Fruit fly (Drosophila melanogaster): ENCODE data around the gene CG13893.
A peak's percentile ranks its signal among the peaks of the same experiment; 100 is the strongest.

CG13893 gene

dm6 chr3L:589290-590281 lies 14.2 kb downstream of the CG13893 start:
- TF ChIP-seq Pif1B (GFP tag; optimal IDR thresholded peaks at IDR 0.05) = peak; percentile 89
- TF ChIP-seq CG8159 (tag; optimal IDR thresholded peaks at IDR 0.05) = peak; percentile 85
- peak; percentile 94 for TF ChIP-seq fd96Ca (GFP tag; IDR thresholded peaks at IDR 0.05)
- TF ChIP-seq CG13204 (GFP tag; optimal IDR thresholded peaks at IDR 0.05) = peak; percentile 92
- peak; percentile 95 for TF ChIP-seq Ets98B (GFP tag; IDR thresholded peaks at IDR 0.05)
- peak; percentile 94 for TF ChIP-seq CG4496 (GFP tag; IDR thresholded peaks at IDR 0.05)
- peak; percentile 75 for TF ChIP-seq gl (tag; optimal IDR thresholded peaks at IDR 0.05)
- peak; percentile 89 for TF ChIP-seq CG12605 (GFP tag; IDR thresholded peaks at IDR 0.05)
- TF ChIP-seq D1 (tag; optimal IDR thresholded peaks at IDR 0.05) = no peak
- peak; percentile 82 for TF ChIP-seq CG9948 (tag; optimal IDR thresholded peaks at IDR 0.05)
- TF ChIP-seq CG8301 (tag; optimal IDR thresholded peaks at IDR 0.05) = peak; percentile 86
- peak; percentile 88 for TF ChIP-seq Pif1A (GFP tag; optimal IDR thresholded peaks at IDR 0.05)
- TF ChIP-seq EcR (GFP tag; optimal IDR thresholded peaks at IDR 0.05) = no peak
- TF ChIP-seq CG17806 (tag; optimal IDR thresholded peaks at IDR 0.05) = peak; percentile 87
- TF ChIP-seq CG10348 (GFP tag; IDR thresholded peaks at IDR 0.05) = peak; percentile 59
- TF ChIP-seq Snoo (tag; optimal IDR thresholded peaks at IDR 0.05) = no peak
- TF ChIP-seq CG32121 (GFP tag; IDR thresholded peaks at IDR 0.05) = peak; percentile 92
- peak; percentile 84 for TF ChIP-seq CG34367 (tag; optimal IDR thresholded peaks at IDR 0.05)
- peak; percentile 87 for TF ChIP-seq CG15710 (tag; optimal IDR thresholded peaks at IDR 0.05)
- peak; percentile 86 for TF ChIP-seq CG14655 (GFP tag; optimal IDR thresholded peaks at IDR 0.05)
- peak; percentile 88 for TF ChIP-seq rn (GFP tag; IDR thresholded peaks at IDR 0.05)

dm6 chr3L:589174-589289 lies 14.8 kb downstream of the CG13893 start, which contains the start of gene Kah:
TSS of gene Kah (minus strand) at chr3L:589274.
- no peak for TF ChIP-seq CG15710 (tag; optimal IDR thresholded peaks at IDR 0.05)
- no peak for TF ChIP-seq CG32121 (GFP tag; IDR thresholded peaks at IDR 0.05)
- no peak for TF ChIP-seq CG9948 (tag; optimal IDR thresholded peaks at IDR 0.05)
- TF ChIP-seq CG14655 (GFP tag; optimal IDR thresholded peaks at IDR 0.05) = no peak
- no peak for TF ChIP-seq gl (tag; optimal IDR thresholded peaks at IDR 0.05)
- TF ChIP-seq CG4496 (GFP tag; IDR thresholded peaks at IDR 0.05) = no peak
- no peak for TF ChIP-seq rn (GFP tag; IDR thresholded peaks at IDR 0.05)
- TF ChIP-seq Snoo (tag; optimal IDR thresholded peaks at IDR 0.05) = no peak
- TF ChIP-seq CG34367 (tag; optimal IDR thresholded peaks at IDR 0.05) = no peak
- no peak for TF ChIP-seq CG8301 (tag; optimal IDR thresholded peaks at IDR 0.05)
- TF ChIP-seq CG17806 (tag; optimal IDR thresholded peaks at IDR 0.05) = no peak
- TF ChIP-seq Pif1B (GFP tag; optimal IDR thresholded peaks at IDR 0.05) = no peak
- no peak for TF ChIP-seq Ets98B (GFP tag; IDR thresholded peaks at IDR 0.05)

- TF ChIP-seq CG14655 (GFP tag; optimal IDR thresholded peaks at IDR 0.05) (no peak), gl (tag; optimal IDR thresholded peaks at IDR 0.05) (no peak), EcR (GFP tag; optimal IDR thresholded peaks at IDR 0.05) (peak; percentile 23)
Observed at dm6 chr3L:587827-588226, 16.0 kb downstream of the CG13893 start.

dm6 chr3L:586582-587213 lies 17.1 kb downstream of the CG13893 start:
- TF ChIP-seq Pif1B (GFP tag; optimal IDR thresholded peaks at IDR 0.05) (no peak), CG14655 (GFP tag; optimal IDR thresholded peaks at IDR 0.05) (no peak), CG10348 (GFP tag; IDR thresholded peaks at IDR 0.05) (no peak), CG9948 (tag; optimal IDR thresholded peaks at IDR 0.05) (no peak), EcR (GFP tag; optimal IDR thresholded peaks at IDR 0.05) (no peak), gl (tag; optimal IDR thresholded peaks at IDR 0.05) (no peak), Pif1A (GFP tag; optimal IDR thresholded peaks at IDR 0.05) (no peak), CG12605 (GFP tag; IDR thresholded peaks at IDR 0.05) (no peak), rn (GFP tag; IDR thresholded peaks at IDR 0.05) (no peak), fd96Ca (GFP tag; IDR thresholded peaks at IDR 0.05) (no peak), CG13204 (GFP tag; optimal IDR thresholded peaks at IDR 0.05) (no peak), CG17806 (tag; optimal IDR thresholded peaks at IDR 0.05) (no peak), CG4496 (GFP tag; IDR thresholded peaks at IDR 0.05) (no peak), CG8159 (tag; optimal IDR thresholded peaks at IDR 0.05) (no peak), CG8301 (tag; optimal IDR thresholded peaks at IDR 0.05) (no peak), Ets98B (GFP tag; IDR thresholded peaks at IDR 0.05) (no peak)

- no peak for TF ChIP-seq CG14655 (GFP tag; optimal IDR thresholded peaks at IDR 0.05)
- no peak for TF ChIP-seq Snoo (tag; optimal IDR thresholded peaks at IDR 0.05)
- TF ChIP-seq CG10348 (GFP tag; IDR thresholded peaks at IDR 0.05) = no peak
- TF ChIP-seq D1 (tag; optimal IDR thresholded peaks at IDR 0.05) = no peak
- no peak for TF ChIP-seq fd96Ca (GFP tag; IDR thresholded peaks at IDR 0.05)
- TF ChIP-seq Pif1A (GFP tag; optimal IDR thresholded peaks at IDR 0.05) = no peak
- no peak for TF ChIP-seq CG8159 (tag; optimal IDR thresholded peaks at IDR 0.05)
- TF ChIP-seq CG12605 (GFP tag; IDR thresholded peaks at IDR 0.05) = no peak
- no peak for TF ChIP-seq CG34367 (tag; optimal IDR thresholded peaks at IDR 0.05)
- TF ChIP-seq gl (tag; optimal IDR thresholded peaks at IDR 0.05) = no peak
- TF ChIP-seq CG8301 (tag; optimal IDR thresholded peaks at IDR 0.05) = no peak
- no peak for TF ChIP-seq CG9948 (tag; optimal IDR thresholded peaks at IDR 0.05)
- no peak for TF ChIP-seq Ets98B (GFP tag; IDR thresholded peaks at IDR 0.05)
- TF ChIP-seq CG15710 (tag; optimal IDR thresholded peaks at IDR 0.05) = no peak
Observed at dm6 chr3L:581037-581436, 22.8 kb downstream of the CG13893 start, which contains the start of gene Ppm1. TSS of gene Ppm1 (plus strand) at chr3L:581337.

dm6 chr3L:572940-573339 lies 30.9 kb downstream of the CG13893 start:
- TF ChIP-seq rn (GFP tag; IDR thresholded peaks at IDR 0.05) = no peak
- no peak for TF ChIP-seq Snoo (tag; optimal IDR thresholded peaks at IDR 0.05)
- TF ChIP-seq CG14655 (GFP tag; optimal IDR thresholded peaks at IDR 0.05) = no peak
